Worm (Caenorhabditis elegans) whole organism, L2 larva: ENCODE measurements around the gene C29F9.2.

Experiments
- C34F6.9 ChIP-seq: fragments of 150-350 bp; optimal IDR thresholded peaks from 2 replicates; lab custom pipeline; 2014; ENCODE audit warnings: missing biosample characterization, missing genetic modification characterization
- F13H6.1 ChIP-seq: sonication (generic microtip); optimal IDR thresholded peaks from 2 replicates; lab custom pipeline; 2016; ENCODE audit warnings: missing genetic modification characterization, missing compliant biosample characterization
- Y55F3AM.14 ChIP-seq: fragments of 200-800 bp; sonication (Bioruptor generic); optimal IDR thresholded peaks from 2 replicates; lab custom pipeline; 2018; ENCODE audit warnings: mild to moderate bottlenecking, missing genetic modification characterization, missing compliant biosample characterization
- ZK546.5 ChIP-seq: sonication (generic microtip); optimal IDR thresholded peaks from 2 replicates; lab custom pipeline; 2017; ENCODE audit warnings: missing biosample characterization, missing genetic modification characterization
- alr-1 ChIP-seq: fragments of 150-350 bp; optimal IDR thresholded peaks from 2 replicates; lab custom pipeline; 2014; ENCODE audit warnings: missing biosample characterization, missing genetic modification characterization
- aly-2 ChIP-seq: fragments of 150-350 bp; optimal IDR thresholded peaks from 2 replicates; lab custom pipeline; 2014; ENCODE audit warnings: missing biosample characterization, missing genetic modification characterization
- ama-1 ChIP-seq: fragments of 150-350 bp; optimal IDR thresholded peaks from 2 replicates; lab custom pipeline; 2018; ENCODE audit warnings: inconsistent platforms
- blmp-1 ChIP-seq: sonication (generic microtip); optimal IDR thresholded peaks from 2 replicates; lab custom pipeline; 2017; ENCODE audit warnings: missing genetic modification characterization, mild to moderate bottlenecking, missing compliant biosample characterization, antibody characterized with exemption, moderate library complexity; ENCODE audit not compliant: insufficient read depth
- ceh-16 ChIP-seq: fragments of 150-350 bp; optimal IDR thresholded peaks from 2 replicates; lab custom pipeline; 2014; ENCODE audit warnings: missing biosample characterization, missing genetic modification characterization
- crh-2 ChIP-seq: sonication (generic microtip); optimal IDR thresholded peaks from 2 replicates; lab custom pipeline; 2017; ENCODE audit warnings: missing biosample characterization, missing genetic modification characterization
- dmd-4 ChIP-seq: sonication (generic microtip); optimal IDR thresholded peaks from 2 replicates; lab custom pipeline; 2017; ENCODE audit warnings: missing biosample characterization, missing genetic modification characterization
- elt-1 ChIP-seq: fragments of 150-350 bp; optimal IDR thresholded peaks from 2 replicates; lab custom pipeline; 2014; ENCODE audit warnings: missing biosample characterization, missing genetic modification characterization
- fos-1 ChIP-seq: fragments of 150-350 bp; optimal IDR thresholded peaks from 2 replicates; lab custom pipeline; 2014; ENCODE audit warnings: missing biosample characterization, missing genetic modification characterization
- lsy-2 ChIP-seq, 2 experiments: fragments of 150-350 bp in 1 of 2; sonication (generic microtip) in 1 of 2; optimal IDR thresholded peaks; 2 replicates each; lab custom pipeline; 2014 to 2017; ENCODE audit warnings: missing biosample characterization in 2 of 2, missing genetic modification characterization in 2 of 2
- mbf-1 ChIP-seq: sonication (generic microtip); optimal IDR thresholded peaks from 2 replicates; lab custom pipeline; 2017; ENCODE audit warnings: missing biosample characterization, missing genetic modification characterization
- mdl-1 ChIP-seq, 2 experiments: fragments of 150-350 bp in 1 of 2; sonication (generic microtip) in 1 of 2; optimal IDR thresholded peaks; 2 replicates each; lab custom pipeline; 2017; ENCODE audit warnings: missing biosample characterization in 2 of 2, missing genetic modification characterization in 2 of 2
- nhr-12 ChIP-seq: fragments of 150-350 bp; optimal IDR thresholded peaks from 2 replicates; lab custom pipeline; 2014; ENCODE audit warnings: missing biosample characterization, missing genetic modification characterization
- nhr-129 ChIP-seq: fragments of 150-350 bp; optimal IDR thresholded peaks from 2 replicates; lab custom pipeline; 2014; ENCODE audit warnings: missing biosample characterization, missing genetic modification characterization
- nhr-237 ChIP-seq: fragments of 150-350 bp; optimal IDR thresholded peaks from 2 replicates; lab custom pipeline; 2014; ENCODE audit warnings: missing biosample characterization, missing genetic modification characterization
- nhr-25 ChIP-seq: fragments of 150-350 bp; sonication (generic microtip); optimal IDR thresholded peaks from 3 replicates; lab custom pipeline; 2014; ENCODE audit warnings: missing biosample characterization, missing genetic modification characterization
- nhr-6 ChIP-seq: fragments of 150-350 bp; optimal IDR thresholded peaks from 2 replicates; lab custom pipeline; 2014; ENCODE audit warnings: missing biosample characterization, missing genetic modification characterization
- nhr-77 ChIP-seq: fragments of 150-350 bp; optimal IDR thresholded peaks from 2 replicates; lab custom pipeline; 2014; ENCODE audit warnings: missing biosample characterization, missing genetic modification characterization
- peb-1 ChIP-seq: fragments of 150-350 bp; optimal IDR thresholded peaks from 2 replicates; lab custom pipeline; 2014; ENCODE audit warnings: missing biosample characterization, missing genetic modification characterization
- sem-4 ChIP-seq: fragments of 150-350 bp; optimal IDR thresholded peaks from 2 replicates; lab custom pipeline; 2014; ENCODE audit warnings: missing biosample characterization, missing genetic modification reagents, missing genetic modification characterization
- sma-9 ChIP-seq, 2 experiments: fragments of 150-350 bp in 1 of 2; sonication (generic microtip) in 1 of 2; optimal IDR thresholded peaks; 2 replicates each; lab custom pipeline; 2014 to 2016; ENCODE audit warnings: missing genetic modification characterization in 2 of 2, mild to moderate bottlenecking in 1 of 2, missing biosample characterization in 1 of 2, missing compliant biosample characterization in 1 of 2, missing genetic modification reagents in 1 of 2, moderate library complexity in 1 of 2
- snpc-4 ChIP-seq: fragments of 150-350 bp; optimal IDR thresholded peaks from 2 replicates; lab custom pipeline; 2014; ENCODE audit warnings: missing biosample characterization, missing genetic modification characterization
- unc-39 ChIP-seq: fragments of 150-350 bp; optimal IDR thresholded peaks from 2 replicates; lab custom pipeline; 2014; ENCODE audit warnings: missing biosample characterization, missing genetic modification characterization
- unc-55 ChIP-seq: fragments of 150-350 bp; sonication (generic microtip); optimal IDR thresholded peaks from 3 replicates; lab custom pipeline; 2014; ENCODE audit warnings: missing biosample characterization, missing genetic modification reagents, missing genetic modification characterization
- unc-62 ChIP-seq: fragments of 150-350 bp; optimal IDR thresholded peaks from 2 replicates; lab custom pipeline; 2014; ENCODE audit warnings: missing biosample characterization, missing genetic modification reagents, missing genetic modification characterization
- ztf-4 ChIP-seq: fragments of 150-350 bp; optimal IDR thresholded peaks from 2 replicates; lab custom pipeline; 2014; ENCODE audit warnings: missing biosample characterization, missing genetic modification characterization

Gene C29F9.2

DNA sequence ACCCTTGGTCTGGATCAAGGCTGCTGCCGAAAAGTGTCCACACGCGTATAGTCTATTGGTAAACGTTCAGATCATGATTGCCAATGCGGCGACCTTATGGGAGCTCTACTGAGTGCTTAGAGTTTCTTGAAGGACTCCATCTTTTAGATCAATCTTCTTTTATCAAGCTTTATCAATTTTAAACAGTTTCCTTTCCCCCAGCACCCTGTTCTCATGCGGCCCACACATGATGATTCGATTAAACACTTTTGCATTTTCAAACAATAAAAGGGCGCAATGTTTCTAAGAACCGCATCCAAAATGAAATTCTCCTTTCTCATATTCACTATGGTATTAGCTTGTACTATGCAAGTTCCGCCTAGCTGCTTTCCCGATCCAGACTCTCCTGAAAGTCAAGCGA lies 34.6 kb downstream of the C29F9.2 start, which contains the start of gene F40G9.7:
F40G9.7 (plus strand) TSS at position 301 of the 400 bp plus-strand sequence.
- TF ChIP-seq sma-9 (GFP tag; optimal IDR thresholded peaks at IDR 0.05; lab: Kevin White, UChicago) (no peak), sma-9 (tag; optimal IDR thresholded peaks at IDR 0.05; lab: Kevin White, UChicago) (no peak), Y55F3AM.14 (GFP tag; lab: Kevin White, UChicago) (no peak), fos-1 (tag; lab: Kevin White, UChicago) (no peak), crh-2 (tag; lab: Kevin White, UChicago) (no peak), F13H6.1 (tag; lab: Kevin White, UChicago) (no peak), blmp-1 (tag; lab: Kevin White, UChicago) (no peak), mdl-1 (tag; optimal IDR thresholded peaks at IDR 0.05; lab: Kevin White, UChicago) (no peak), unc-62 (no peak), elt-1 (tag; lab: Kevin White, UChicago) (no peak), ama-1 (no peak), sem-4 (tag; lab: Kevin White, UChicago) (no peak), ceh-16 (no peak), C34F6.9 (tag; lab: Kevin White, UChicago) (no peak)

- TF ChIP-seq mdl-1 (tag; optimal IDR thresholded peaks at IDR 0.05; lab: Kevin White, UChicago) (no peak), dmd-4 (tag; lab: Kevin White, UChicago) (no peak)
Measured at ce11 chrIII:169478-169877, 38.7 kb downstream of the C29F9.2 start, which contains the start of gene F40G9.18. Gene F40G9.18, minus strand, starts transcription at chrIII:169578.

- TF ChIP-seq unc-39 (no peak), nhr-77 (no peak), ztf-4 (no peak), mdl-1 (tag; optimal IDR thresholded peaks at IDR 0.05; lab: Kevin White, UChicago) (no peak), unc-62 (no peak), lsy-2 (tag; optimal IDR thresholded peaks at IDR 0.05; lab: Kevin White, UChicago) (no peak), elt-1 (tag; lab: Kevin White, UChicago) (no peak), nhr-6 (no peak), crh-2 (tag; lab: Kevin White, UChicago) (no peak)
Measured at ce11 chrIII:171617-172016, 40.9 kb downstream of the C29F9.2 start, which contains the start of the genes F40G9.9 and F40G9.12. Gene F40G9.9, minus strand, starts transcription at chrIII:171717. Gene F40G9.12, plus strand, starts transcription at chrIII:171847.

DNA sequence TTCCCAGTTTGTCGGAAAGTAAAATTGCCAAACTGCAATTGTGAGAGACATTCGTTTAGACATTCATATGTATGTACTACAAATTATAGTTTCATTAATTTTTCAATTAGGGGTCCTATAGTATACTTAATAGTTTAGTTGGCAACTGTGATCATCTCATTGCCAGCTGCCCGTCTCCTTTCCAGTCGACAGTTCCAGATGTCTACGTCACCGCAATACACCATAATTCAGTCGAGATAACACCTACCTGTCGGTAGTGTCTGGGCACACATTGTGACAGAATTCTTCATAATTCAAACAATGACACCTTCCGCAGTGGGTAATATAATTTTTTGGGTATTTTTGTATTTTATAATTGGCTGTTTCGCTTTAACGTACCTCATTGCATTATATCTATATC lies 42.8 kb downstream of the C29F9.2 start, which contains the start of gene F40G9.19:
F40G9.19 (plus strand) TSS at position 301 of the 400 bp plus-strand sequence.
- no peak for TF ChIP-seq blmp-1 (tag; lab: Kevin White, UChicago)
- no peak for TF ChIP-seq aly-2 (tag; lab: Kevin White, UChicago)
- TF ChIP-seq nhr-237 = no peak
- TF ChIP-seq crh-2 (tag; lab: Kevin White, UChicago) = no peak
- TF ChIP-seq F13H6.1 (tag; lab: Kevin White, UChicago) = no peak
- no peak for TF ChIP-seq snpc-4 (tag; lab: Kevin White, UChicago)
- TF ChIP-seq nhr-12 = no peak
- TF ChIP-seq sem-4 (tag; lab: Kevin White, UChicago) = no peak
- no peak for TF ChIP-seq ZK546.5 (tag; lab: Kevin White, UChicago)
- TF ChIP-seq Y55F3AM.14 (GFP tag; lab: Kevin White, UChicago) = no peak
- no peak for TF ChIP-seq peb-1 (tag; lab: Kevin White, UChicago)
- no peak for TF ChIP-seq C34F6.9 (tag; lab: Kevin White, UChicago)

ce11 chrIII:175733-176132 lies 45.0 kb downstream of the C29F9.2 start, which contains the start of gene clec-148:
Gene clec-148, minus strand, starts transcription at chrIII:175833.
- peak; percentile 53 for TF ChIP-seq fos-1 (tag; lab: Kevin White, UChicago)
- TF ChIP-seq lsy-2 (tag; optimal IDR thresholded peaks at IDR 0.05; lab: Kevin White, UChicago) = no peak
- TF ChIP-seq mdl-1 (tag; optimal IDR thresholded peaks at IDR 0.05; lab: Kevin White, UChicago) = no peak
- TF ChIP-seq, all 48 proteins: peak for 1

DNA sequence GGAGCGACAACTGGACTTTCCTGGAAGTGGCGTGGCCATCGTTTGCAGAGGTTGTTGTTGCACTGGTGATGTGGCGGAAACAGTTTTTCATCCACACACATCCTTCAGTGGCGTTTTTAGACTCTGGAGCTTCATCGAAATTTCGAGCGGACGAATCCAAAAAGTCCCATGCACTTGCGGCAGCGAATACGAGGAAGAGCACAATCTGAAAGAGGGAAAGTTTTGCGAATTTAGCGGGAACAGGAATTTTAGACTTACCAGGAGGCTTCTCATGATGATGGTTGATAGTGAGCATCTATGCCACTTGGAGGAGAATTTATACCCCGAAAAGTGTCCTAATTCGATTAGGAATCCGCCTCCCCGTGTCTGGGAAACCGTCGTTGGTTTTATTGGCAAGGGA lies 47.0 kb downstream of the C29F9.2 start, which contains the start of gene F40G9.14:
F40G9.14 (minus strand) TSS at position 101 of the 400 bp plus-strand sequence.
- TF ChIP-seq nhr-77 = no peak
- TF ChIP-seq lsy-2 (tag; optimal IDR thresholded peaks at IDR 0.05; lab: Kevin White, UChicago) = no peak
- TF ChIP-seq ceh-16 = no peak
- TF ChIP-seq alr-1 (tag; lab: Kevin White, UChicago) = no peak
- TF ChIP-seq mbf-1 (tag; lab: Kevin White, UChicago) = no peak
- TF ChIP-seq crh-2 (tag; lab: Kevin White, UChicago) = no peak
- TF ChIP-seq unc-55 (GFP tag; lab: Kevin White, UChicago) = no peak
- no peak for TF ChIP-seq nhr-25 (tag; lab: Kevin White, UChicago)
- no peak for TF ChIP-seq nhr-129 (tag; lab: Kevin White, UChicago)
- no peak for TF ChIP-seq ztf-4
